Worm (Caenorhabditis elegans): ENCODE measurements around the gene F19B10.5.

Gene F19B10.5

DNA sequence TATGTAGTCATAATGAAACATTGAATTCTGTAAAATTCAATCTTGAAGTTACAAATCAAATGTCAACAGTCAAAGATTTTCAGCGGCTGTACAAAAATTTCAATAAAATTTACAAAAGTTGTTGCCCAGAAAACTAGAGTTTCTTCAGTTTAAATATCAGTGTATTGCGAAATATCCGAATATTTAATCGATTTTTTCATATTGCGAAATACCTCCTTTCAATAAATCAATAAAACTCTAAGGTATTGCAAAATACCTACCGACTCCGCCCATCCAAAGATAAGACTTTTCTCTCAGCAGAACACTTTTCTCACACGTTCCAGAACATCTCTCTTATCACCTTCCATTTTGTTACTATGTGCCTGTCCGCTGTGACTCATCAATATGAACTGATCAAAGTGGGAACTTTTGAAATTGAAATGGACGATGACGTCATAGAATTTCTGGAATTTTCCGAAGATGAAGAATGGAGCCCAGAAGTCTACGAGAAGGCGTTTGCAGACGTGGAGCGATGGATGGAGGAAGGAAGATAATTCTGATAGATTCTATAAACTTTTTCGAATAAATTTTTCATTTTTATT is 29.1 kb downstream of the F19B10.5 start:
- TF ChIP-seq madf-10 (tag; optimal IDR thresholded peaks at IDR 0.05): no peak
- TF ChIP-seq lsy-27 (tag; optimal IDR thresholded peaks at IDR 0.05; ENCODE audit: borderline replicate concordance, insufficient read depth): no peak
- no peak for TF ChIP-seq lin-40 (tag; optimal IDR thresholded peaks at IDR 0.05)
- no peak for TF ChIP-seq C06A6.2 (GFP tag; conservative IDR thresholded peaks at IDR 0.05)
- no peak for TF ChIP-seq Y53G8AR.9 (GFP tag; conservative IDR thresholded peaks at IDR 0.05)
- TF ChIP-seq F23B12.7 (tag; optimal IDR thresholded peaks at IDR 0.05; ENCODE audit: insufficient read depth): no peak
- TF ChIP-seq atf-7 (tag; optimal IDR thresholded peaks at IDR 0.05): peak; percentile 64
- TF ChIP-seq nfyb-1 (GFP tag; IDR thresholded peaks at IDR 0.05): 0 out of 2 replicates have a peak, but pooled peaks have one; percentile 55
- TF ChIP-seq fkh-3 (tag; optimal IDR thresholded peaks at IDR 0.05): no peak
- TF ChIP-seq F37B4.10 (GFP tag; IDR thresholded peaks at IDR 0.05): no peak
- peak; percentile 95 for TF ChIP-seq cebp-1 (GFP tag; IDR thresholded peaks at IDR 0.05)
- peak; percentile 99 for TF ChIP-seq cebp-1 (tag; optimal IDR thresholded peaks at IDR 0.05)
- TF ChIP-seq B0261.1 (tag; optimal IDR thresholded peaks at IDR 0.05): no peak
- TF ChIP-seq egl-44 (GFP tag; IDR thresholded peaks at IDR 0.05): no peak
- TF ChIP-seq sdz-38 (tag; optimal IDR thresholded peaks at IDR 0.05): no peak
- TF ChIP-seq nhr-80 (tag; optimal IDR thresholded peaks at IDR 0.05): peak; percentile 4
- TF ChIP-seq ceh-58 (GFP tag; IDR thresholded peaks at IDR 0.05): no peak

DNA sequence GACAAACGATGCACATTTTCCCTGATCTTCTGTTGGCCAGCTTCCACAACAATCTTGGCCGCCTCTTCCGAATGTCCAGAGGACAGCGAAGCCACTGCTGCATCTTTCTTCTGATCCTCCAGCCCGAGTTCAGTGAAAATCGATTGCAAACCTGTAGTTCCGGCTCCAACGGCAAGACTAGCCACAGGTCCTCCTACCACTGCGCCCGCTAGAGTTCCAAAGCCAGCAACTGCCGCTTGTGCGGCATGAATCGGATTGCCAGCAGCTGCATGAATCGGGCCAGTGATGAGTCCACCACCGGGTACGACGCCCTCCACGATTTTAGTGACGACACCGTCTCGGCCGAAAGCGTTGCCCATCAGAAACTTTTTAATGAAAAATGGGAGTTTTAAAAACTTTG is 32.9 kb downstream of the F19B10.5 start, which contains the start of gene ifas-1:
Gene ifas-1, minus strand, starts transcription at position 387 of the 400 bp plus-strand sequence.
- peak; percentile 73 for TF ChIP-seq zfh-2 (GFP tag; conservative IDR thresholded peaks at IDR 0.05)
- TF ChIP-seq ceh-58 (GFP tag; IDR thresholded peaks at IDR 0.05): 0 out of 2 replicates have a peak, but pooled peaks have one; percentile 21
- no peak for TF ChIP-seq F37B4.10 (GFP tag; IDR thresholded peaks at IDR 0.05)
- peak; percentile 27; the same call in 1 of the 2 replicates for TF ChIP-seq egrh-3 (GFP tag; IDR thresholded peaks at IDR 0.05)
- TF ChIP-seq K11D2.4 (GFP tag; IDR thresholded peaks at IDR 0.05): 0 out of 2 replicates have a peak, but pooled peaks have one; percentile 30
- no peak for TF ChIP-seq attf-3 (GFP tag; conservative IDR thresholded peaks at IDR 0.05)

DNA sequence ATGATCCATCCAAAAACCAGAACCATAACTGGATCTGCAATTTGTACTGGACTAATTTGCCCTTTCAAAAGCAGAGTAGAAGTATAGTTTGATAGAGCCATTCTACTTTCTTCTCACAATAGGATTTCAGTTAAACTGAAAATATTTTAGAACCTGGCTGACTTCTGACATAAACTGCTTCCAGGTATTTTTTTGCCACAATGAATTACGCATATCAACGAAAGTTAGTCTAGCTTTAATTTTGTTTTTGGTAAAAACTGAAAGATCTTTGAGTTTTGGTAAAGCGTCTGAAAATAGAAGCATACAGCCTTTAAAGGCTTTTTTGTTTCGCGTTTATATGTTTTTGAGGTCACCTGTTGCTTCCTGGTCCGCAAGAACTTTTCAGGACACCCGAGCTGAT is 35.2 kb downstream of the F19B10.5 start, which contains the start of gene srx-101:
Gene srx-101, minus strand, starts transcription at position 101 of the 400 bp plus-strand sequence.
- TF ChIP-seq lin-54 (GFP tag; optimal IDR thresholded peaks at IDR 0.05) (no peak), let-607 (tag; optimal IDR thresholded peaks at IDR 0.05) (no peak), ztf-25 (GFP tag; IDR thresholded peaks at IDR 0.05) (no peak), nfyb-1 (GFP tag; IDR thresholded peaks at IDR 0.05) (no peak), nhr-27 (tag; optimal IDR thresholded peaks at IDR 0.05) (no peak), cebp-2 (GFP tag; IDR thresholded peaks at IDR 0.05) (no peak), attf-6 (GFP tag; IDR thresholded peaks at IDR 0.05) (no peak), F23B12.7 (tag; optimal IDR thresholded peaks at IDR 0.05; ENCODE audit: insufficient read depth) (no peak)

- TF ChIP-seq atf-7 (tag; optimal IDR thresholded peaks at IDR 0.05): no peak
- TF ChIP-seq B0336.3 (GFP tag; IDR thresholded peaks at IDR 0.05): no peak
- TF ChIP-seq xnd-1 (tag; optimal IDR thresholded peaks at IDR 0.05): no peak
- TF ChIP-seq ceh-40 (GFP tag; IDR thresholded peaks at IDR 0.05): no peak
- TF ChIP-seq zim-3 (tag; optimal IDR thresholded peaks at IDR 0.05): no peak
- no peak for TF ChIP-seq F39B2.1 (GFP tag; IDR thresholded peaks at IDR 0.05)
- no peak for TF ChIP-seq akir-1 (GFP tag; optimal IDR thresholded peaks at IDR 0.05)
- no peak for TF ChIP-seq ztf-6 (GFP tag; IDR thresholded peaks at IDR 0.05)
- no peak for TF ChIP-seq snpc-1.1 (tag; optimal IDR thresholded peaks at IDR 0.05; ENCODE audit: insufficient read depth)
- no peak for TF ChIP-seq nhr-90 (tag; optimal IDR thresholded peaks at IDR 0.05)
- TF ChIP-seq mcd-1 (GFP tag; IDR thresholded peaks at IDR 0.05): no peak
- no peak for TF ChIP-seq madf-3 (GFP tag; IDR thresholded peaks at IDR 0.05)
- TF ChIP-seq lin-35 (GFP tag; optimal IDR thresholded peaks at IDR 0.05): no peak
- TF ChIP-seq tlf-1 (GFP tag; optimal IDR thresholded peaks at IDR 0.05): no peak
- TF ChIP-seq athp-1 (tag; optimal IDR thresholded peaks at IDR 0.05): no peak
- TF ChIP-seq fkh-3 (tag; optimal IDR thresholded peaks at IDR 0.05): no peak
- TF ChIP-seq lsy-27 (tag; optimal IDR thresholded peaks at IDR 0.05; ENCODE audit: borderline replicate concordance, insufficient read depth): no peak
These were observed 39.2 kb downstream of the F19B10.5 start, which contains the start of gene srx-102 for ce11 chrII:3694664-3695063. srx-102 (minus strand) TSS chrII:3694764.
